Fruit fly (Drosophila melanogaster): ENCODE results near the gene CG16753.

DNA sequence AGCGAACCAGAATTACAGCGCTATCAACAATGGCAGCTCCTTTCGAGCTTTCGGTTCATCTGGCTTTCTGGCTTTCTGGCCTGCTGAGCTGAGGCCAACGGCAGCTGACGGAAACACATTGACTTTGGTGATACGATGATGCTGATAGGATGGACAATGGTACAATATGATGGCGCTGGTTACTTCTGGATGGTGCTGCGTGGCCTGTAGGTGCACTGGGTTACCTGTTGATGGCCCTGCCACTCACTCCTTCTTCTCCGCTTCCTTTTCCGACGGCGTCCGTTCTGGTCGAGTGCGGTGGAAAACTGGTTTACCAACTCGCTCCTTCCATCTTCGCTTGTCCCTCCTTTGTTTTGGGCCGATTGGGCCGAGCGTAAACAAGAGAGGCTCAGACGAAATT is 19.9 kb downstream of the CG16753 start:
- TF ChIP-seq psq (optimal IDR thresholded peaks at IDR 0.05) (no peak), pan (optimal IDR thresholded peaks at IDR 0.05) (no peak)

All from whole organism.